Fruit fly (Drosophila melanogaster) whole organism, pupa: ENCODE results near the gene CG13097.

ENCODE experiments used
- CG10348 ChIP-seq: fragments of 200-800 bp; sonication (Bioruptor generic); IDR thresholded peaks from 2 replicates; pipeline ENCODE4 v1.3.6; 2022; ENCODE audit warnings: missing biosample characterization, missing genetic modification characterization
- CG12605 ChIP-seq: fragments of 200-800 bp; sonication (Bioruptor generic); IDR thresholded peaks from 2 replicates; pipeline ENCODE4 v1.3.6; 2022; ENCODE audit warnings: missing biosample characterization, missing genetic modification characterization
- CG13204 ChIP-seq: fragments of 200-800 bp; sonication (Bioruptor generic); optimal IDR thresholded peaks from 2 replicates; lab custom pipeline; 2018; ENCODE audit warnings: missing biosample characterization, mild to moderate bottlenecking, missing genetic modification characterization, moderate library complexity
- CG14655 ChIP-seq: fragments of 200-800 bp; sonication (Bioruptor generic); optimal IDR thresholded peaks from 3 replicates; lab custom pipeline; 2017; ENCODE audit warnings: mild to moderate bottlenecking, missing biosample characterization, missing genetic modification reagents, missing genetic modification characterization
- CG15710 ChIP-seq: fragments of 200-800 bp; sonication (Bioruptor generic); optimal IDR thresholded peaks from 2 replicates; lab custom pipeline; 2018; ENCODE audit warnings: missing biosample characterization, mild to moderate bottlenecking, missing genetic modification characterization, moderate library complexity
- CG17806 ChIP-seq: fragments of 200-800 bp; sonication (Bioruptor generic); optimal IDR thresholded peaks from 2 replicates; lab custom pipeline; 2018; ENCODE audit warnings: missing biosample characterization, mild to moderate bottlenecking, missing genetic modification characterization, moderate library complexity
- CG32121 ChIP-seq: fragments of 200-800 bp; sonication (Bioruptor generic); IDR thresholded peaks from 2 replicates; pipeline ENCODE4 v1.3.6; 2022; ENCODE audit warnings: missing biosample characterization, missing genetic modification characterization
- CG34367 ChIP-seq: fragments of 200-800 bp; sonication (Bioruptor generic); optimal IDR thresholded peaks from 2 replicates; lab custom pipeline; 2018; ENCODE audit warnings: missing biosample characterization, mild to moderate bottlenecking, missing genetic modification characterization
- CG4496 ChIP-seq: fragments of 200-800 bp; sonication (Bioruptor generic); IDR thresholded peaks from 3 replicates; pipeline ENCODE4 v1.3.6; 2022; ENCODE audit warnings: missing biosample characterization, missing genetic modification characterization
- CG8159 ChIP-seq: fragments of 200-800 bp; sonication (Bioruptor generic); optimal IDR thresholded peaks from 3 replicates; lab custom pipeline; 2018; ENCODE audit warnings: missing biosample characterization, mild to moderate bottlenecking, missing genetic modification characterization, moderate library complexity
- CG8301 ChIP-seq: fragments of 200-800 bp; sonication (Bioruptor generic); optimal IDR thresholded peaks from 2 replicates; lab custom pipeline; 2018; ENCODE audit warnings: missing biosample characterization, mild to moderate bottlenecking, missing genetic modification characterization
- CG9948 ChIP-seq: fragments of 200-800 bp; sonication (Bioruptor generic); optimal IDR thresholded peaks from 2 replicates; lab custom pipeline; 2018; ENCODE audit warnings: missing biosample characterization, mild to moderate bottlenecking, missing genetic modification characterization, moderate library complexity
- D1 ChIP-seq: fragments of 200-800 bp; sonication (Bioruptor generic); optimal IDR thresholded peaks from 2 replicates; lab custom pipeline; 2018; ENCODE audit warnings: missing biosample characterization, mild to moderate bottlenecking, missing genetic modification characterization, moderate library complexity
- EcR ChIP-seq: fragments of 200-800 bp; sonication (Bioruptor generic); optimal IDR thresholded peaks from 3 replicates; lab custom pipeline; 2019; ENCODE audit warnings: missing biosample characterization, missing genetic modification characterization, mild to moderate bottlenecking, moderate library complexity, missing genetic modification reagents
- Ets98B ChIP-seq: fragments of 200-800 bp; sonication (Bioruptor generic); IDR thresholded peaks from 2 replicates; pipeline ENCODE4 v1.3.6; 2022; ENCODE audit warnings: missing biosample characterization, missing genetic modification characterization
- Pif1A ChIP-seq: fragments of 200-800 bp; sonication (Bioruptor generic); optimal IDR thresholded peaks from 3 replicates; lab custom pipeline; 2016; ENCODE audit warnings: missing biosample characterization, missing genetic modification characterization
- Pif1B ChIP-seq: fragments of 200-800 bp; sonication (Bioruptor generic); optimal IDR thresholded peaks from 3 replicates; lab custom pipeline; 2016; ENCODE audit warnings: missing biosample characterization, missing genetic modification characterization
- Snoo ChIP-seq: fragments of 200-800 bp; sonication (Bioruptor generic); optimal IDR thresholded peaks from 3 replicates; lab custom pipeline; 2017; ENCODE audit warnings: missing biosample characterization, mild to moderate bottlenecking, missing genetic modification characterization, inconsistent platforms
- fd96Ca ChIP-seq: fragments of 200-800 bp; sonication (Bioruptor generic); IDR thresholded peaks from 3 replicates; pipeline ENCODE4 v1.3.6; 2022; ENCODE audit warnings: missing biosample characterization, missing genetic modification characterization
- gl ChIP-seq: fragments of 200-800 bp; sonication (Bioruptor generic); optimal IDR thresholded peaks from 2 replicates; lab custom pipeline; 2018; ENCODE audit warnings: missing biosample characterization, mild to moderate bottlenecking, missing genetic modification characterization
- rn ChIP-seq: fragments of 200-800 bp; sonication (Bioruptor generic); IDR thresholded peaks from 2 replicates; pipeline ENCODE4 v1.3.6; 2022; ENCODE audit warnings: missing biosample characterization, missing genetic modification characterization

The CG13097 gene

DNA sequence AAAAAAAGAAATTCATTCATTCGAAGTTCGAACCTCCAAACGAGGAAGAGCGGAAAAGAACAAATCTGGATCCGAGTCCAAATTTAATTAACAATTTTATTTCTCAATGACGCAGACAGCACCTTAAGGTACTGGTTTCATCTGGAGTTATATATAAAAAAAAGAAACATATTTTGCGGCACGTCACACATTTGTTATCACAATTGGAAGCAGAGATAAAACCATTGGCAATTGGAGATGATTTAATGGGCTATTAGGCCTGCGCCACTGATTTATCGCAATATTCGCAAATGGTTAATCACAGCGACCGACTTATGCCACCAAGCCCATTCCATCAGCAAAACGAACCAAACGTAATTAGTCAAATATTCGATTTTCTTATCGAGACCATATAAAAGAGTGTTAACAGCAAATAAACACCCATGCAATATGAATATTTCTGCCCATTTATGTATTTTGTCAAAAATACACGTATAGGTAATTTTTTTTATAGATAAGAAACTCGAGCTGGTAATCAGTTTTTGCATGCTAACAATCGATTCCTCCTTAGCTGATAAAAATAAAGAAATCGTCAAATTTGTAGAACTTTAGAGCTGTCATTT, 23.9 kb upstream of the CG13097 start:
- TF ChIP-seq gl (tag; lab: Kevin White, UChicago) (no peak), CG9948 (tag; lab: Kevin White, UChicago) (no peak), EcR (GFP tag; lab: Kevin White, UChicago) (no peak), CG13204 (GFP tag; lab: Kevin White, UChicago) (no peak), CG8301 (no peak), Pif1B (GFP tag; lab: Kevin White, UChicago) (no peak), CG34367 (no peak), CG17806 (tag; lab: Kevin White, UChicago) (no peak)

DNA sequence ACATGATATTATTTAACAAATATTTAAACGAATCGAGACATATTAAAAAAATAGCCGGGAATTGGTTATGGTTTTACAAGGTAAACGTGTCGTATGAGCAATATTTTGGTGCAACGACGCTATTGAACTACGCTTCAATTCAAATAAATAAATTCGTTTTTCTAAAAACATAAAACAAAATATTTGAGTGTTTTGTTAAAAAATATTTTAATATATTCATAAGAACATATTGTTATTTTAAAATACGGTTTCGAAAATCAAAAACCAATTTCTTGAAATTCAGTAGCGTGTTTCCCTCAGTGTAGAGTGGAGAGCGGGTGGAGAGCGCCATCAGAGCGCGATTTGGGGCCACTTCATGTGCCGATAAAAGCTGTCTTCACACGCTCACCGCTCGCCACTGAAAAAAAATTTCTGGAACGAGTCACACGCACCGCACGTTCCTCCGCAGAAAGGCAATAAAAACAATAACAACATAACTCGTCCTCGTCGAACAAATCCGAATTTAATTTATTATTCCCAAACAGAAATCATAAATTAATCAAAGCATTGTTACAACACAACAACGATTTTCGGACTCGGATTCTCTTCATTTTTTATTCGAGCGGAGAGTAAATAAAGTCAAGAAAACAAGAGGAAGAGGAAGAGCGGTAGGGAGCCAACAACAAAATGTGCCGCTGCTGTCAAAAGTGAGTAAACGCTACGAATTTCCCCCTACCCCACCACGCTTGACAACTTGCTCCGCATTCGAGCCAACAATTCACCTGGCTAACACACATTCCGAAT, 20.9 kb upstream of the CG13097 start:
- TF ChIP-seq CG10348 (GFP tag; lab: Robert Waterston, UW): 0 out of 2 replicates have a peak, but pooled peaks have one; percentile 7
- TF ChIP-seq CG12605 (GFP tag; lab: Robert Waterston, UW): peak; percentile 41; the same call in 1 of the 2 replicates
- TF ChIP-seq D1 (tag; lab: Kevin White, UChicago): peak; percentile 94
- TF ChIP-seq CG4496 (GFP tag; lab: Robert Waterston, UW): peak; percentile 72
- TF ChIP-seq CG9948 (tag; lab: Kevin White, UChicago): peak; percentile 97
- TF ChIP-seq gl (tag; lab: Kevin White, UChicago): peak; percentile 50
- TF ChIP-seq fd96Ca (GFP tag; lab: Robert Waterston, UW): peak; percentile 64
- peak; percentile 92 for TF ChIP-seq CG17806 (tag; lab: Kevin White, UChicago)
- peak; percentile 54; the same call in 1 of the 2 replicates for TF ChIP-seq rn
- peak; percentile 96 for TF ChIP-seq CG8159
- TF ChIP-seq CG15710 (tag; lab: Kevin White, UChicago): peak; percentile 93
- TF ChIP-seq CG14655 (GFP tag; lab: Kevin White, UChicago): peak; percentile 96
- TF ChIP-seq Ets98B (GFP tag; lab: Robert Waterston, UW): peak; percentile 71
- no peak for TF ChIP-seq EcR (GFP tag; lab: Kevin White, UChicago)
- peak; percentile 85 for TF ChIP-seq Pif1B (GFP tag; lab: Kevin White, UChicago)
- TF ChIP-seq Pif1A: peak; percentile 76
- TF ChIP-seq CG8301: peak; percentile 84
- TF ChIP-seq CG32121: peak; percentile 61
- TF ChIP-seq CG34367: peak; percentile 83
- TF ChIP-seq CG13204 (GFP tag; lab: Kevin White, UChicago): peak; percentile 69
- TF ChIP-seq Snoo (tag; lab: Kevin White, UChicago): peak; percentile 90
- TF ChIP-seq, all 21 proteins: peak for 20

DNA sequence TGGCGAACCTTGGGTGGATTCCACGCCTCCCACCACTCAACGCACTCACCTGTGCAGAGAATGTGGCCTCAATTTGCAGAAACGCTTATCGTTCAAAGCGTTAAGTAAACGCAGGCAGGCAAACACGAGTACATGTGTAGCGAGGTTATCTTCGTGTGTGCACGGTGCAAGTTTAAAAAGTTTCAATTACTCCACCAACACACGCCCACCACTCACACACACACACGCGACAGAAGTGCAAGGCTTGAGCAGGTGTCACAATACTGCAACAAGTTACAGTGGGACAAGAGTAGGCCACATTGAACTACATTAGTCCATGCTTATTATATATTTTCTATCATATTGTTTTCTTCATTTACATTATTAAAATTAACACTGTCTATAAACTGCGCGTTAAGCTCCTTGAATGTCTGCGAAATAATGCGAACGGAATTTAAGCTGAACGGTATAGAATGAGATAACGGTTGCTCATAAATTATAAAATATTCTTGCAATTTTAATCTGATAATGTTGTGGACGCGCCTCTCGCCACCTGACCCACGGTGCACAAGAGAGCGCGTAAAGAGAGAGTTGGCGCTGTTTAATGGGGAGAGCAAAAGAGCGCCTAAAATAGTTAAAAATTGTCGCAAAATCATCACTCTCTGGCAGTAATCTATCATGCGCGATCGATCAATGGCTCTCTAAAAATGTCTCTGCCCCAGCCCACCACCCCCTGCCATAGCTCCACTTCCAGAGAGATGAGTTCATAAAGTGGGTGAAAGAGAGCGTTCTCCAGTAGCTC, 20.0 kb upstream of the CG13097 start:
- TF ChIP-seq Snoo (tag; lab: Kevin White, UChicago) (peak; percentile 98), CG12605 (GFP tag; lab: Robert Waterston, UW) (peak; percentile 95), CG8301 (peak; percentile 99), CG14655 (GFP tag; lab: Kevin White, UChicago) (peak; percentile 98), CG9948 (tag; lab: Kevin White, UChicago) (peak; percentile 99), Ets98B (GFP tag; lab: Robert Waterston, UW) (peak; percentile 96), rn (peak; percentile 96), CG8159 (peak; percentile 97), CG10348 (GFP tag; lab: Robert Waterston, UW) (peak; percentile 91), CG4496 (GFP tag; lab: Robert Waterston, UW) (peak; percentile 96), Pif1B (GFP tag; lab: Kevin White, UChicago) (peak; percentile 98), Pif1A (peak; percentile 98), CG32121 (peak; percentile 98), D1 (tag; lab: Kevin White, UChicago) (peak; percentile 98), CG34367 (peak; percentile 97), gl (tag; lab: Kevin White, UChicago) (peak; percentile 94), EcR (GFP tag; lab: Kevin White, UChicago) (peak; percentile 88), fd96Ca (GFP tag; lab: Robert Waterston, UW) (peak; percentile 98), CG15710 (tag; lab: Kevin White, UChicago) (peak; percentile 97), CG13204 (GFP tag; lab: Kevin White, UChicago) (peak; percentile 91), CG17806 (tag; lab: Kevin White, UChicago) (peak; percentile 97)

DNA sequence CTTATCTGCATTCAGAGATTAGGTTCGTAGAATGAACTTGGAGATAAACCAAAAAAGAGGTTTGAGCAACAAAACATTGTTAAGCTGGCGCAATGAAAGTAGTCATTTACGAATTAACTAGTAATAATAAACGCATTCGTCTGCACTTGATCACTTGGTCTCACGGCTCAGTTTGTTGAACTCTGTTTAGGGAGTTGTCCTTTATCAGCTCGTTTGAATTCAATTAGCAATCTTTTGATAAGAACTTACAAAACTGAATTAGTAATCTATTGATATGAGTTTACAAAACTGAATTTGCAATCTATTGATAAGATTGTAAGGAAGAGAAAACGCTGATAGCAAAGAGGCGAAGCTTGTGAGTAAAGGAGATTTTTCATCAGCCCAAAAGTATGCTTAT, 19.4 kb upstream of the CG13097 start:
- no peak for TF ChIP-seq CG9948 (tag; lab: Kevin White, UChicago)
- no peak for TF ChIP-seq Ets98B (GFP tag; lab: Robert Waterston, UW)

DNA sequence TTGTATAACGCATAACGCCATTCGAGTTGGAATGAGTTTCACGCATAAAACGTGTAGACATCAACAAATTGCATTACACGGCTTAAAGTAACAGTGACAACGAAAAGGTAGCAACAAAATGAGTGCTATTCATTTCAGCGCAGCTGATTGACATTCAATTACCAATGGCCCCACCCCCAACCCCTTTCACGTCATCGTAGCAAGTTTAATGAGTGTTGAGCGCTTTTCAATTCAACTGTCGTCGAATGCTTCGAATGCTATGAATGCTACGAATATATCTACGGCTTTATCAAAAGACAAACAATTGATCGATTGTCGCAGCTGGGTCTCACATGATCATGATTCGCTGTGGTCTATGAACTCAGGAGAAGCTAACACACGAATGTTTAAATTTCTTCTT, 19.0 kb upstream of the CG13097 start:
- TF ChIP-seq Pif1B (GFP tag; lab: Kevin White, UChicago) (no peak), gl (tag; lab: Kevin White, UChicago) (no peak), Pif1A (no peak), EcR (GFP tag; lab: Kevin White, UChicago) (no peak), CG13204 (GFP tag; lab: Kevin White, UChicago) (no peak), CG17806 (tag; lab: Kevin White, UChicago) (no peak), CG10348 (GFP tag; lab: Robert Waterston, UW) (no peak), CG9948 (tag; lab: Kevin White, UChicago) (no peak), rn (no peak), CG15710 (tag; lab: Kevin White, UChicago) (no peak), D1 (tag; lab: Kevin White, UChicago) (no peak), Snoo (tag; lab: Kevin White, UChicago) (no peak), CG34367 (no peak), CG8301 (no peak)
